Fruit fly (Drosophila melanogaster): ENCODE data around the gene CG13305.

DNA sequence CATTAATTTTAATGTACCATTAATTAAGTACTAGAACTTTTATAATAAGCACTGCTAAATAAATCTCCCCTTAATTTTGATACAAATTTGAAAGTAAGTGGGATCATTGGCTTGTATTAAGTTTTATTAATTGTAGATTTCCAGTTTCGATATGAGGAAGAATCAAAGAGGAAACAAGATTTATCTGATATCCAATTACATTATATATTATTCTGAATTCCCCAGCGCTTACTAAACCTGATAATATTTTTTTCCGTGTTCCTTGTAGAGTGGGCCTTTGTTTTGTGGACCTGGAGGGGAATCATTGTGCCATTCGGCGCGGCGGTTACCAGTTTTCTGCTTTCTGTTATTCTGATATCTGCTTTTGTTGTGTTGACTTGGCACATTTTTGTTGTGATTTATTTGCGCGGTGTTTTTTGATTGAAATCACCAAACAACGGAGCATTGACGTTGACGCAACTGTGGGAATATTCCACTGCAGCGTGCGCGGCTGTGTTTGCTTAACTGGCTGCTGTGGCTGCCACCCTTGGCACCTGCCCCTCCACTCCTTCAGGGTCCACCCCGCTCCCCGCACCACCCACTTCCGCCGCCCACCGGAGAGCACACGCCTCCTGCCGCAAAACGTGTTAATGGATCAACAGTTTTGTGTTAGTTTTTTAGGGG, 37.9 kb upstream of the CG13305 start:
- TF ChIP-seq CG3032 (tag; optimal IDR thresholded peaks at IDR 0.05) (no peak), CG34406 (GFP tag; optimal IDR thresholded peaks at IDR 0.05) (peak; percentile 38), CG6792 (GFP tag; optimal IDR thresholded peaks at IDR 0.05) (peak; percentile 32), pdm3 (GFP tag; optimal IDR thresholded peaks at IDR 0.05) (peak; percentile 23)

All from whole organism, prepupa.